Fruit fly (Drosophila melanogaster) whole organism, adult: ENCODE measurements around the gene futsch.

ENCODE experiments used
- CG11617 ChIP-seq: fragments of 200-800 bp; sonication (Bioruptor generic); optimal IDR thresholded peaks from 2 replicates; lab custom pipeline; 2017; ENCODE audit warnings: mild to moderate bottlenecking, missing biosample characterization, missing genetic modification reagents, missing genetic modification characterization
- CG12768 ChIP-seq: fragments of 200-800 bp; sonication (Bioruptor generic); optimal IDR thresholded peaks from 2 replicates; lab custom pipeline; 2017; ENCODE audit warnings: missing biosample characterization, missing genetic modification characterization, mild to moderate bottlenecking, moderate library complexity, missing genetic modification reagents
- CG14711 ChIP-seq: fragments of 200-800 bp; sonication (Bioruptor generic); optimal IDR thresholded peaks from 2 replicates; lab custom pipeline; 2018; ENCODE audit warnings: missing biosample characterization, mild to moderate bottlenecking, missing genetic modification characterization, moderate library complexity
- CG1620 ChIP-seq: fragments of 200-800 bp; sonication (Bioruptor generic); optimal IDR thresholded peaks from 2 replicates; lab custom pipeline; 2016; ENCODE audit warnings: missing biosample characterization, missing genetic modification characterization
- CG33017 ChIP-seq: fragments of 200-800 bp; sonication (Bioruptor generic); optimal IDR thresholded peaks from 2 replicates; lab custom pipeline; 2018; ENCODE audit warnings: missing biosample characterization, mild to moderate bottlenecking, missing genetic modification characterization, moderate library complexity
- CG5204 ChIP-seq: fragments of 200-800 bp; sonication (Bioruptor generic); optimal IDR thresholded peaks from 2 replicates; lab custom pipeline; 2016; ENCODE audit warnings: missing biosample characterization, missing genetic modification characterization
- CG7045 ChIP-seq: fragments of 200-800 bp; sonication (Bioruptor generic); optimal IDR thresholded peaks from 2 replicates; lab custom pipeline; 2017; ENCODE audit warnings: missing biosample characterization, mild to moderate bottlenecking, missing genetic modification characterization
- CG7101 ChIP-seq: fragments of 200-800 bp; sonication (Bioruptor generic); optimal IDR thresholded peaks from 2 replicates; lab custom pipeline; 2018; ENCODE audit warnings: missing biosample characterization, mild to moderate bottlenecking, missing genetic modification characterization, moderate library complexity
- Clk ChIP-seq: fragments of 200-800 bp; sonication (Bioruptor generic); optimal IDR thresholded peaks from 2 replicates; lab custom pipeline; 2017; ENCODE audit warnings: missing biosample characterization, missing genetic modification characterization
- Crg-1 ChIP-seq: fragments of 200-800 bp; sonication (Bioruptor generic); optimal IDR thresholded peaks from 2 replicates; lab custom pipeline; 2016; ENCODE audit warnings: missing biosample characterization, missing genetic modification characterization
- Hr96 ChIP-seq: fragments of 200-800 bp; sonication (Bioruptor generic); optimal IDR thresholded peaks from 2 replicates; lab custom pipeline; 2016; ENCODE audit warnings: missing biosample characterization, missing genetic modification characterization
- Mnt ChIP-seq: fragments of 200-800 bp; sonication (Bioruptor generic); optimal IDR thresholded peaks from 2 replicates; lab custom pipeline; 2016; ENCODE audit warnings: missing biosample characterization, mild to moderate bottlenecking, missing genetic modification characterization
- bab1 ChIP-seq: fragments of 200-800 bp; sonication (Bioruptor generic); optimal IDR thresholded peaks from 3 replicates; lab custom pipeline; 2019; ENCODE audit warnings: missing biosample characterization, mild to moderate bottlenecking, missing genetic modification characterization, moderate library complexity
- cic ChIP-seq: fragments of 200-800 bp; sonication (Bioruptor generic); optimal IDR thresholded peaks from 2 replicates; lab custom pipeline; 2017; ENCODE audit warnings: missing biosample characterization, mild to moderate bottlenecking, missing genetic modification characterization, moderate library complexity
- cnc ChIP-seq, 2 experiments: fragments of >200 bp; optimal IDR thresholded peaks; 2 replicates each; lab custom pipeline; 2017
- kay ChIP-seq: fragments of 200-800 bp; sonication (Bioruptor generic); peaks from one replicate; lab custom pipeline; 2016; ENCODE audit warnings: missing biosample characterization, missing genetic modification characterization, borderline replicate concordance
- ovo ChIP-seq: fragments of 200-800 bp; sonication (Bioruptor generic); optimal IDR thresholded peaks from 2 replicates; lab custom pipeline; 2016; ENCODE audit warnings: missing biosample characterization, missing genetic modification characterization
- pad ChIP-seq: fragments of 200-800 bp; sonication (Bioruptor generic); optimal IDR thresholded peaks from 3 replicates; lab custom pipeline; 2017; ENCODE audit warnings: missing biosample characterization, missing genetic modification characterization, mild to moderate bottlenecking, moderate library complexity, missing genetic modification reagents
- tj ChIP-seq: fragments of 200-800 bp; sonication (Bioruptor generic); optimal IDR thresholded peaks from 3 replicates; lab custom pipeline; 2017; ENCODE audit warnings: missing biosample characterization, mild to moderate bottlenecking, missing genetic modification characterization, moderate library complexity
- toe ChIP-seq: fragments of 200-800 bp; sonication (Bioruptor generic); optimal IDR thresholded peaks from 2 replicates; lab custom pipeline; 2016; ENCODE audit warnings: missing biosample characterization, missing genetic modification characterization

futsch gene

dm6 chrX:1466505-1467381, 57.9 kb downstream of the futsch start:
- TF ChIP-seq Hr96 (GFP tag; lab: Kevin White, UChicago) (peak; percentile 52), CG12768 (GFP tag; lab: Kevin White, UChicago) (peak; percentile 17), CG7045 (no peak), pad (GFP tag; lab: Kevin White, UChicago) (peak; percentile 73), CG11617 (peak; percentile 25), Crg-1 (GFP tag; lab: Kevin White, UChicago) (no peak), CG14711 (tag; lab: Kevin White, UChicago) (no peak), bab1 (GFP tag; lab: Kevin White, UChicago) (peak; percentile 6), cic (peak; percentile 99), CG7101 (peak; percentile 10), kay (GFP tag; lab: Kevin White, UChicago) (no peak), CG5204 (GFP tag; lab: Kevin White, UChicago) (no peak), CG33017 (tag; lab: Kevin White, UChicago) (no peak), cnc (optimal IDR thresholded peaks at IDR 0.05; lab: Kevin White, UChicago) (peak; percentile 65 to 93), Mnt (GFP tag; lab: Kevin White, UChicago) (peak; percentile 89), toe (GFP tag; lab: Kevin White, UChicago) (no peak), tj (GFP tag; lab: Kevin White, UChicago) (peak; percentile 94), ovo (GFP tag; lab: Kevin White, UChicago) (peak; percentile 68), CG1620 (no peak), Clk (no peak)

DNA sequence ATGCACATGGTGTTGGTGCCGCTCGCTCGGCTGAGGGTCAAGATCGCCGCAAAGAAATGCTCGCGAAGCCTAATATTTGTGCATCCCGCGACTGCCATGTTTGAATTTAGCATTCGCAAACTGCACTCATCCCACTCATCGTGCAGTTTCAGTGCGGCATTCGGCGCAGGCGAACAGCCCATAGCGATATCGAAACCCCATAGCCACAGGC, 58.4 kb downstream of the futsch start, which contains the start of gene CG14778:
CG14778 (plus strand) TSS at position 112 of the 211 bp plus-strand sequence.
- TF ChIP-seq CG12768 (GFP tag; lab: Kevin White, UChicago), result no peak
- TF ChIP-seq cic, result no peak
- no peak for TF ChIP-seq tj (GFP tag; lab: Kevin White, UChicago)
- no peak for TF ChIP-seq ovo (GFP tag; lab: Kevin White, UChicago)
- no peak for TF ChIP-seq CG33017 (tag; lab: Kevin White, UChicago)
- no peak for TF ChIP-seq Clk
- TF ChIP-seq Crg-1 (GFP tag; lab: Kevin White, UChicago), result no peak

DNA sequence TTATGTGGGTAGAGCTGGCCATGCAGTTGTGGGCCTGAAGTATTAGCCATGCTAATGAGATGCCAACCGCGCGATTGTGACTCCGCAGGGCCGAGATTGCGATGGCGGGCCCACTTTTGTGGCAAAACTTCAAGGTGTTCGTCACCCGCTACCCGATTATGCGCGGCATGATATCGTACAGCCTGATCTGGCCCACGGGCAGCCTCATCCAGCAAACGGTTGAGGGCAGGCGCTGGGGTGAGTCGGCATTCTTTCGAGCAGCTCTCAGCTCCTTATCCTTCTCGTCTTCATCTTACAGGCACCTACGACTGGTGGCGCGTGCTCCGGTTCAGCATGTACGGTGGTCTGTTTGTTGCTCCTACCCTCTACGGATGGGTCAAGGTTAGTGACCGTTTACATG, 60.8 kb downstream of the futsch start, which contains the start of gene CG32808:
CG32808 (minus strand) TSS at position 101 of the 400 bp plus-strand sequence.
- TF ChIP-seq CG7045 (no peak), Crg-1 (GFP tag; lab: Kevin White, UChicago) (no peak), CG33017 (tag; lab: Kevin White, UChicago) (no peak), tj (GFP tag; lab: Kevin White, UChicago) (no peak), bab1 (GFP tag; lab: Kevin White, UChicago) (no peak), CG12768 (GFP tag; lab: Kevin White, UChicago) (no peak), toe (GFP tag; lab: Kevin White, UChicago) (no peak), CG5204 (GFP tag; lab: Kevin White, UChicago) (no peak), CG7101 (no peak)

- TF ChIP-seq ovo (GFP tag; lab: Kevin White, UChicago) (peak; percentile 78), kay (GFP tag; lab: Kevin White, UChicago) (no peak), CG11617 (peak; percentile 66), CG12768 (GFP tag; lab: Kevin White, UChicago) (no peak), CG5204 (GFP tag; lab: Kevin White, UChicago) (no peak), Hr96 (GFP tag; lab: Kevin White, UChicago) (peak; percentile 81), tj (GFP tag; lab: Kevin White, UChicago) (peak; percentile 36), Clk (no peak), cic (no peak), toe (GFP tag; lab: Kevin White, UChicago) (peak; percentile 60), bab1 (GFP tag; lab: Kevin White, UChicago) (peak; percentile 56), CG7101 (peak; percentile 54), cnc (optimal IDR thresholded peaks at IDR 0.05; lab: Kevin White, UChicago) (no peak), CG1620 (peak; percentile 77), pad (GFP tag; lab: Kevin White, UChicago) (peak; percentile 56), CG14711 (tag; lab: Kevin White, UChicago) (peak; percentile 68), CG33017 (tag; lab: Kevin White, UChicago) (peak; percentile 10), Crg-1 (GFP tag; lab: Kevin White, UChicago) (peak; percentile 57), Mnt (GFP tag; lab: Kevin White, UChicago) (peak; percentile 86), CG7045 (no peak)
These were observed 61.7 kb downstream of the futsch start, which contains the start of gene pck for dm6 chrX:1470562-1470961. Gene pck (plus strand): TSS chrX:1470666.

DNA sequence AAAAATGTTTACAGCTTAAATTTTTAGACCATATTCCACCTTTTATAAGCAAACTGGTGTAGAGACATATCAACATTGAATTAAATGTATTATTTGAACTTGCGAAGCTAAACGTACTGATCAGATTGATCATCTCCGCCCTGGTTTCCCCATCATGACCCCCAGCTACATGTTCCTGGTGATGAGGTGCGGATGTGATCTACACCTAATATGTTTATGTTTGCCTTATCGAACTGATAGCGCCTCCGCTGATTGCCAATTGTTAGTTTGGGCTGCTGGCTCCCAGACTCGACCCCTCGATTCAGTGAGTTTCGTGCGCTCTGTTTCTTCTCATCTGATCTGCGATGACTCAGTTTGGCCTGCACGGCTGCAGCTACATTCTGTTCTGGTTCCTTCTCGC, 63.4 kb downstream of the futsch start, which contains the start of gene CG14780:
CG14780 (plus strand) TSS at position 301 of the 400 bp plus-strand sequence.
- no peak for TF ChIP-seq CG7045
- no peak for TF ChIP-seq toe (GFP tag; lab: Kevin White, UChicago)
- TF ChIP-seq CG1620, result no peak
- no peak for TF ChIP-seq cic
- TF ChIP-seq CG5204 (GFP tag; lab: Kevin White, UChicago), result no peak
- TF ChIP-seq kay (GFP tag; lab: Kevin White, UChicago), result no peak
- no peak for TF ChIP-seq Hr96 (GFP tag; lab: Kevin White, UChicago)
- no peak for TF ChIP-seq ovo (GFP tag; lab: Kevin White, UChicago)
- TF ChIP-seq tj (GFP tag; lab: Kevin White, UChicago), result no peak
- no peak for TF ChIP-seq pad (GFP tag; lab: Kevin White, UChicago)
- no peak for TF ChIP-seq bab1 (GFP tag; lab: Kevin White, UChicago)
- no peak for TF ChIP-seq Crg-1 (GFP tag; lab: Kevin White, UChicago)
- no peak for TF ChIP-seq Mnt (GFP tag; lab: Kevin White, UChicago)
